Worm (Caenorhabditis elegans) whole organism, L3 larva: ENCODE measurements around the gene chpf-2.

Experiments
- R02D3.7 ChIP-seq: fragments of 150-350 bp; optimal IDR thresholded peaks from 2 replicates; lab custom pipeline; 2014; ENCODE audit warnings: missing biosample characterization, missing genetic modification characterization
- ZK546.5 ChIP-seq: sonication (generic microtip); optimal IDR thresholded peaks from 2 replicates; lab custom pipeline; 2017; ENCODE audit warnings: missing biosample characterization, missing genetic modification characterization
- ceh-16 ChIP-seq: sonication (generic microtip); optimal IDR thresholded peaks from 2 replicates; lab custom pipeline; 2017; ENCODE audit warnings: missing biosample characterization, missing genetic modification characterization
- ceh-28 ChIP-seq: fragments of 150-350 bp; optimal IDR thresholded peaks from 2 replicates; lab custom pipeline; 2014; ENCODE audit warnings: missing biosample characterization, missing genetic modification reagents, missing genetic modification characterization
- ceh-9 ChIP-seq: sonication (generic microtip); optimal IDR thresholded peaks from 2 replicates; lab custom pipeline; 2018; ENCODE audit warnings: missing biosample characterization, missing genetic modification characterization
- daf-12 ChIP-seq: fragments of 150-350 bp; optimal IDR thresholded peaks from 2 replicates; lab custom pipeline; 2014; ENCODE audit warnings: missing biosample characterization, missing genetic modification reagents, missing genetic modification characterization
- egl-27 ChIP-seq: sonication (generic microtip); optimal IDR thresholded peaks from 4 replicates; lab custom pipeline; 2017; ENCODE audit warnings: missing biosample characterization, missing genetic modification reagents, missing genetic modification characterization
- egl-5 ChIP-seq: fragments of 150-350 bp; optimal IDR thresholded peaks from 2 replicates; lab custom pipeline; 2017; ENCODE audit warnings: missing biosample characterization, missing genetic modification reagents, missing genetic modification characterization, inconsistent platforms
- elt-1 ChIP-seq: fragments of 150-350 bp; optimal IDR thresholded peaks from 2 replicates; lab custom pipeline; 2014; ENCODE audit warnings: missing biosample characterization, missing genetic modification characterization
- elt-2 ChIP-seq: sonication (generic microtip); optimal IDR thresholded peaks from 2 replicates; lab custom pipeline; 2016; ENCODE audit warnings: missing genetic modification reagents, mild to moderate bottlenecking, missing genetic modification characterization, missing compliant biosample characterization
- elt-3 ChIP-seq, 3 experiments: fragments of 150-350 bp in 1 of 3; sonication (generic microtip) in 2 of 3; optimal IDR thresholded peaks; 2 replicates in 2 of 3; 4 replicates in 1 of 3; lab custom pipeline; 2014 to 2017; ENCODE audit warnings: missing biosample characterization in 3 of 3, missing genetic modification characterization in 3 of 3
- eor-1 ChIP-seq, 2 experiments: fragments of 150-350 bp; optimal IDR thresholded peaks; 2 replicates each; lab custom pipeline; 2014 to 2018; ENCODE audit warnings: missing biosample characterization in 2 of 2, missing genetic modification characterization in 2 of 2
- fkh-10 ChIP-seq: sonication (generic microtip); optimal IDR thresholded peaks from 2 replicates; lab custom pipeline; 2017; ENCODE audit warnings: missing biosample characterization, missing genetic modification reagents, missing genetic modification characterization
- fkh-2 ChIP-seq: fragments of 150-350 bp; optimal IDR thresholded peaks from 2 replicates; lab custom pipeline; 2014; ENCODE audit warnings: missing biosample characterization, missing genetic modification reagents, missing genetic modification characterization
- fos-1 ChIP-seq: fragments of 150-350 bp; optimal IDR thresholded peaks from 2 replicates; lab custom pipeline; 2014; ENCODE audit warnings: missing biosample characterization, missing genetic modification characterization
- jun-1 ChIP-seq: fragments of 150-350 bp; optimal IDR thresholded peaks from 2 replicates; lab custom pipeline; 2014; ENCODE audit warnings: missing biosample characterization, missing genetic modification reagents, missing genetic modification characterization
- lin-15B ChIP-seq: fragments of 150-350 bp; optimal IDR thresholded peaks from 2 replicates; lab custom pipeline; 2014; ENCODE audit warnings: missing biosample characterization, missing genetic modification characterization
- lin-39 ChIP-seq: fragments of 150-350 bp; optimal IDR thresholded peaks from 2 replicates; lab custom pipeline; 2018; ENCODE audit warnings: missing biosample characterization, missing genetic modification reagents, missing genetic modification characterization
- mdl-1 ChIP-seq: fragments of 150-350 bp; optimal IDR thresholded peaks from 2 replicates; lab custom pipeline; 2014; ENCODE audit warnings: missing biosample characterization, missing genetic modification characterization
- mml-1 ChIP-seq: fragments of 150-350 bp; sonication (generic microtip); optimal IDR thresholded peaks from 3 replicates; lab custom pipeline; 2014; ENCODE audit warnings: missing biosample characterization, missing genetic modification characterization
- nfya-1 ChIP-seq: sonication (generic microtip); optimal IDR thresholded peaks from 2 replicates; lab custom pipeline; 2017; ENCODE audit warnings: missing genetic modification characterization, mild to moderate bottlenecking, missing compliant biosample characterization, antibody characterized with exemption, moderate library complexity; ENCODE audit not compliant: insufficient read depth
- nhr-23 ChIP-seq: fragments of 150-350 bp; optimal IDR thresholded peaks from 2 replicates; lab custom pipeline; 2014; ENCODE audit warnings: missing biosample characterization, missing genetic modification reagents, missing genetic modification characterization
- nhr-25 ChIP-seq: sonication (generic microtip); optimal IDR thresholded peaks from 2 replicates; lab custom pipeline; 2017; ENCODE audit warnings: missing biosample characterization, missing genetic modification characterization
- nhr-28 ChIP-seq: fragments of 150-350 bp; optimal IDR thresholded peaks from 2 replicates; lab custom pipeline; 2014; ENCODE audit warnings: missing biosample characterization, missing genetic modification characterization
- nhr-43 ChIP-seq: sonication (generic microtip); optimal IDR thresholded peaks from 2 replicates; lab custom pipeline; 2016; ENCODE audit warnings: mild to moderate bottlenecking, missing genetic modification characterization, missing compliant biosample characterization; ENCODE audit not compliant: poor library complexity, severe bottlenecking
- nhr-67 ChIP-seq: fragments of 150-350 bp; optimal IDR thresholded peaks from 2 replicates; lab custom pipeline; 2014; ENCODE audit warnings: missing biosample characterization, missing genetic modification characterization
- nhr-76 ChIP-seq: fragments of 150-350 bp; sonication (generic microtip); optimal IDR thresholded peaks from 5 replicates; lab custom pipeline; 2014; ENCODE audit warnings: missing biosample characterization, missing genetic modification characterization
- nhr-77 ChIP-seq: fragments of 150-350 bp; optimal IDR thresholded peaks from 2 replicates; lab custom pipeline; 2014; ENCODE audit warnings: missing biosample characterization, missing genetic modification characterization
- pqm-1 ChIP-seq: fragments of 150-350 bp; optimal IDR thresholded peaks from 2 replicates; lab custom pipeline; 2017; ENCODE audit warnings: missing biosample characterization, missing genetic modification characterization, inconsistent platforms
- sea-2 ChIP-seq: fragments of 150-350 bp; sonication (generic microtip); optimal IDR thresholded peaks from 4 replicates; lab custom pipeline; 2014; ENCODE audit warnings: missing biosample characterization, missing genetic modification reagents, missing genetic modification characterization
- skn-1 ChIP-seq: fragments of 150-350 bp; optimal IDR thresholded peaks from 2 replicates; lab custom pipeline; 2014; ENCODE audit warnings: missing biosample characterization, missing genetic modification characterization
- snpc-4 ChIP-seq: fragments of 150-350 bp; optimal IDR thresholded peaks from 2 replicates; lab custom pipeline; 2014; ENCODE audit warnings: missing biosample characterization, missing genetic modification characterization
- tbx-2 ChIP-seq: sonication (generic microtip); optimal IDR thresholded peaks from 2 replicates; lab custom pipeline; 2016; ENCODE audit warnings: mild to moderate bottlenecking, missing genetic modification characterization, missing compliant biosample characterization
- unc-62 ChIP-seq: fragments of 150-350 bp; sonication (generic microtip); optimal IDR thresholded peaks from 4 replicates; lab custom pipeline; 2014; ENCODE audit warnings: missing biosample characterization, missing genetic modification reagents, missing genetic modification characterization

chpf-2 gene

DNA sequence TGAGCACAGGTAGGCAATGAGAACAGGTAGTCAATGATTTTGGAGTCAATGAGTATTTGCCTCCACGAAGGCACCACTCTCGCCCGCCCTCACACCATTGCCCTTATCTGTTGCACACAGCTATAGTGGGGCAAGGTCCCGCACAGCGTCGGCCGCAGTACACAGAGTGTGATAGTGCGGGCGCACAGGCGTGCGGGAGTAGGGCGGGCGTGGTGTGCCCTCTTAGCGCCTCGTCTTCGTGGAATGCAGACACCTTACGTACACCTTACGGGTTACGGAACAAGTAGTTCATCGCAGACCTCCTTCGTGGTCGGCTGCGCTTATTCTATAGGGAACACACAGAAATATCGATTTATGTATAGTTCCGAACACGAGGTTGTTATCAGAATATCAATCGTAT is 21.3 kb downstream of the chpf-2 start:
- TF ChIP-seq fkh-10 (GFP tag; lab: Kevin White, UChicago): no peak

DNA sequence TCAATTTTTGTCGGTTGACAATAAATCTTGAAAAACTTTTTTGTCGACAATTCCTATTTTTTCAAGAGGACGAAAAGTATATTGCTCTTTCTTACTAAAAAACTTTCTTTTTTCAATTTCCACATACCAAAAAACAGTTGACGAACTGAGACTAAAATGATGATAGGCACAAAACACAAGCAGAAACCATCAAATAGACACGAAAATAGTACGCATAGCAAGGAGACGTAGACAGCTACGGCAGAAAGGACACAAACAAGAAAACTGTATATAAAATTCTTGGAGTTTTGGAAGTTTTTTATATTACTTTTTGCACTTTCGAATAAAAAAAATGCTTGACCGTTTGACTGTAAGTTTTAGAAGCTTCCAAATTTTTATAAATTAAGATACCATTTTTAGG is 25.0 kb downstream of the chpf-2 start, which contains the start of gene K12D9.1:
Gene K12D9.1 (plus strand): TSS at position 301 of the 400 bp plus-strand sequence.
- TF ChIP-seq nhr-76 (tag; lab: Kevin White, UChicago): no peak
- TF ChIP-seq skn-1: no peak
- no peak for TF ChIP-seq egl-27 (tag; lab: Kevin White, UChicago)
- TF ChIP-seq nhr-25 (tag; lab: Kevin White, UChicago): no peak
- no peak for TF ChIP-seq elt-3 (tag; optimal IDR thresholded peaks at IDR 0.05; lab: Kevin White, UChicago)
- TF ChIP-seq mdl-1: no peak
- TF ChIP-seq lin-39 (tag; lab: Kevin White, UChicago): no peak
- no peak for TF ChIP-seq nhr-77 (tag; lab: Kevin White, UChicago)
- no peak for TF ChIP-seq fkh-10 (GFP tag; lab: Kevin White, UChicago)
- no peak for TF ChIP-seq nhr-67 (tag; lab: Kevin White, UChicago)
- no peak for TF ChIP-seq tbx-2 (tag; lab: Kevin White, UChicago)

- no peak for TF ChIP-seq nhr-77 (tag; lab: Kevin White, UChicago)
- no peak for TF ChIP-seq R02D3.7 (tag; lab: Kevin White, UChicago)
- no peak for TF ChIP-seq elt-1 (tag; lab: Kevin White, UChicago)
- no peak for TF ChIP-seq jun-1 (tag; lab: Kevin White, UChicago)
- no peak for TF ChIP-seq ceh-28 (tag; lab: Kevin White, UChicago)
- TF ChIP-seq mml-1: no peak
- no peak for TF ChIP-seq egl-5 (tag; lab: Kevin White, UChicago)
Observed at ce11 chrV:3011394-3011793, 27.8 kb downstream of the chpf-2 start, which contains the start of gene srw-135. TSS of gene srw-135 (minus strand) at chrV:3011494.

DNA sequence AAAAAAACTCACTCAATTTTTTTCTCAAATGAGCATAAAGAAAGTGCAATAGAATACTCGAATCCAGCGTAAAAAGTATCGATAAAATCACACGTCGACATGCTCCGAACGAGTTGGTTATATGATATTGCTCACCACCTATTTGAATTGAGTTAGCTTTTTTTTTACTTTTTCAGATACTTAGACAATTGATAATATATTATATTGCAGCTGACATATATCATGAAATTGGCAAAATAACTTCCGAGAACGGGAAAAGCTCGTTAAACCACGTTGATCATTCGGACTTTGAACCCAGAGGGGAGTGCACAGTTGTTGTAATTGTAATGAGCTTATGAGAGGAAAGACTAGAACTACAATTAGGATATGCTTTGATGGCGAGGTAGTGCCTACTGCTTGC is 28.7 kb downstream of the chpf-2 start, which contains the start of gene srw-136:
Gene srw-136 (minus strand): TSS at position 101 of the 400 bp plus-strand sequence.
- TF ChIP-seq unc-62 (GFP tag; lab: Kevin White, UChicago) (no peak), egl-5 (tag; lab: Kevin White, UChicago) (no peak), daf-12 (no peak), nfya-1 (tag; lab: Kevin White, UChicago) (no peak), egl-27 (tag; lab: Kevin White, UChicago) (no peak), fos-1 (tag; lab: Kevin White, UChicago) (no peak), ZK546.5 (tag; lab: Kevin White, UChicago) (no peak), nhr-28 (tag; lab: Kevin White, UChicago) (no peak)

DNA sequence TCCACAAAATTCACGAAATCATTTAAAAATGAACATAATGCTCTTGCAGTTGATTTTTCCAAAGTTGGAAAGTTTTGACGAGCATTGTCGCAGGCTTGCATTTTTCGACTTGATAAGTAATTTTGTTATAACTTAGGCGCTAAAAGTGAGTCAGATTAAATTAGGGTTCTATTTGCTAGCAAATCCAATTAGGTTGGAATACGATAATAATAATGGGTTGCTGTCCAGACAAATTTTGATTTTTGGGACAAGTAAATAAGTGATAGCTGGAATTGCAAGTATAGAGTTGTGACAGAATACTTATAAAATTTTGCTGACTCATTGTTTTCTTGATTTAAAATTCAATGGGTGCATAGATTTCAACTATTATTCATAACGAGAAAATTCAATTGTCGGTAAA is 33.2 kb downstream of the chpf-2 start, which contains the start of gene srw-112:
Gene srw-112 (minus strand): TSS at position 101 of the 400 bp plus-strand sequence.
- TF ChIP-seq ceh-28 (tag; lab: Kevin White, UChicago): no peak
- no peak for TF ChIP-seq nhr-25 (tag; lab: Kevin White, UChicago)
- TF ChIP-seq snpc-4 (tag; lab: Kevin White, UChicago): no peak
- no peak for TF ChIP-seq elt-2 (tag; lab: Kevin White, UChicago)
- no peak for TF ChIP-seq nhr-23
- no peak for TF ChIP-seq ceh-9
- no peak for TF ChIP-seq pqm-1 (tag; lab: Kevin White, UChicago)
- no peak for TF ChIP-seq nhr-43 (tag; lab: Kevin White, UChicago)
- no peak for TF ChIP-seq lin-15B (tag; lab: Kevin White, UChicago)
- no peak for TF ChIP-seq R02D3.7 (tag; lab: Kevin White, UChicago)
- no peak for TF ChIP-seq sea-2 (GFP tag; lab: Kevin White, UChicago)
- TF ChIP-seq ceh-16 (tag; lab: Kevin White, UChicago): no peak
- TF ChIP-seq elt-3 (tag; optimal IDR thresholded peaks at IDR 0.05; lab: Kevin White, UChicago): no peak
- no peak for TF ChIP-seq ZK546.5 (tag; lab: Kevin White, UChicago)
- TF ChIP-seq eor-1 (tag; optimal IDR thresholded peaks at IDR 0.05; lab: Kevin White, UChicago): no peak
- TF ChIP-seq fkh-2: no peak
